Worm (Caenorhabditis elegans) whole organism, midembryonic: ENCODE data around the gene F57G12.1.
A peak's percentile ranks its signal among the peaks of the same experiment; 100 is the strongest.

ENCODE experiments used
- T22C8.4 ChIP-seq: fragments of 200-800 bp; sonication (Bioruptor generic); IDR thresholded peaks from 2 replicates; pipeline ENCODE4 v1.3.6; 2022; ENCODE audit warnings: missing genetic modification characterization, missing compliant biosample characterization
- cog-1 ChIP-seq: sonication (generic microtip); optimal IDR thresholded peaks from 2 replicates; lab custom pipeline; 2016; ENCODE audit warnings: missing genetic modification characterization, missing compliant biosample characterization
- flt-1 ChIP-seq: fragments of 200-800 bp; sonication (Bioruptor generic); IDR thresholded peaks from 2 replicates; pipeline ENCODE4 v1.3.6; 2022; ENCODE audit warnings: missing genetic modification characterization, missing compliant biosample characterization
- klf-2 ChIP-seq: fragments of 200-800 bp; sonication (Bioruptor generic); conservative IDR thresholded peaks from 2 replicates; pipeline ENCODE4 v1.3.6; 2022; ENCODE audit warnings: missing genetic modification reagents, missing genetic modification characterization, missing compliant biosample characterization
- med-1 ChIP-seq: sonication (generic microtip); optimal IDR thresholded peaks from 2 replicates; lab custom pipeline; 2017; ENCODE audit warnings: missing genetic modification characterization, mild to moderate bottlenecking, missing compliant biosample characterization, antibody characterized with exemption, missing genetic modification reagents; ENCODE audit not compliant: insufficient read depth
- ref-1 ChIP-seq: fragments of 200-800 bp; sonication (Bioruptor generic); conservative IDR thresholded peaks from 2 replicates; pipeline ENCODE4 v1.3.6; 2022; ENCODE audit warnings: missing genetic modification reagents, missing genetic modification characterization, missing compliant biosample characterization
- tab-1 ChIP-seq: fragments of 200-800 bp; sonication (Bioruptor generic); IDR thresholded peaks from 2 replicates; pipeline ENCODE4 v1.3.6; 2022; ENCODE audit warnings: missing genetic modification characterization, missing compliant biosample characterization
- ztf-23 ChIP-seq: fragments of 200-800 bp; sonication (Bioruptor generic); IDR thresholded peaks from 2 replicates; pipeline ENCODE4 v1.3.6; 2022; ENCODE audit warnings: missing genetic modification reagents, missing genetic modification characterization, missing compliant biosample characterization
- ztf-29 ChIP-seq: fragments of 200-800 bp; sonication (Bioruptor generic); IDR thresholded peaks from 2 replicates; pipeline ENCODE4 v1.3.6; 2022; ENCODE audit warnings: missing genetic modification reagents, missing genetic modification characterization, missing compliant biosample characterization

ce11 chrX:12176873-12177293 lies 5.4 kb upstream of the F57G12.1 start:
- 0 out of 2 replicates have a peak, but pooled peaks have one; percentile 46 for TF ChIP-seq flt-1 (GFP tag; lab: Robert Waterston, UW)
- no peak for TF ChIP-seq med-1 (GFP tag; lab: Kevin White, UChicago)
- TF ChIP-seq klf-2 (GFP tag; lab: Robert Waterston, UW) = no peak
- no peak for TF ChIP-seq ztf-23
- TF ChIP-seq ztf-29 (GFP tag; lab: Robert Waterston, UW) = no peak
- TF ChIP-seq ref-1 (GFP tag; lab: Robert Waterston, UW) = no peak
- no peak for TF ChIP-seq T22C8.4 (GFP tag; lab: Robert Waterston, UW)
- no peak for TF ChIP-seq cog-1 (tag; lab: Kevin White, UChicago)
- TF ChIP-seq tab-1 (GFP tag; lab: Robert Waterston, UW) = no peak
